Fruit fly (Drosophila melanogaster) whole organism, embryonic: Measurements from ENCODE around the gene CG14659.

Source experiments
- CG3163 ChIP-seq: fragments of 200-800 bp; sonication (Bioruptor generic); optimal IDR thresholded peaks from 3 replicates; lab custom pipeline; 2016; ENCODE audit warnings: missing biosample characterization, missing genetic modification characterization
- bab2 ChIP-seq: fragments of 200-800 bp; sonication (Bioruptor generic); optimal IDR thresholded peaks from 2 replicates; lab custom pipeline; 2016; ENCODE audit warnings: missing biosample characterization, missing genetic modification characterization
- wdn ChIP-seq: fragments of 200-800 bp; sonication (Bioruptor generic); IDR thresholded peaks from 2 replicates; pipeline ENCODE4 v1.3.6; 2022; ENCODE audit warnings: missing biosample characterization, missing genetic modification characterization

DNA sequence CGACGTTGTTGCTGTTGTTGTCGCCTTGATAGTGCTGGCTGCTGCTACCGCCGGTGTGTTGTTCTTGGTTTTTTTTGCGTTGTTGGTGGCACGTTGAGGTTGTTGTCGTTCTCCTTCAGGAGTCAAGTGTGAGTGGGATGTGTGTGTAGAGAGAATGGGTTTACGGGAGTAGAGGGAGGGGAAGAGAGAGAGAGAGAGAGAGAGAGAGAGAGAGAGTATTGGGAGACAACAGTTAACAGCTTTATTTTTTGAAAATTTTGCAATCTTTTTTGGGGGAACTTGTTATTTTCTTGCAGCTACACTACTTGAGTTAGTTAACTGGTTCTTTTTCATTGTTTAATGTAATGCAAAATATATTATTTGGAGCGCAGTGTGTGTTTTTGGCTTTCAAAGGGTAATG is 33.5 kb downstream of the CG14659 start:
- no peak for TF ChIP-seq bab2 (GFP tag; lab: Kevin White, UChicago)
- no peak for TF ChIP-seq CG3163 (GFP tag; lab: Kevin White, UChicago)
- TF ChIP-seq wdn (GFP tag; lab: Robert Waterston, UW) = no peak
